Worm (Caenorhabditis elegans) whole organism, midembryonic: ENCODE results near the gene Y32G9A.5.

Source experiments
- T22C8.4 ChIP-seq: fragments of 200-800 bp; sonication (Bioruptor generic); IDR thresholded peaks from 2 replicates; pipeline ENCODE4 v1.3.6; 2022; ENCODE audit warnings: missing genetic modification characterization, missing compliant biosample characterization
- cog-1 ChIP-seq: sonication (generic microtip); optimal IDR thresholded peaks from 2 replicates; lab custom pipeline; 2016; ENCODE audit warnings: missing genetic modification characterization, missing compliant biosample characterization
- flt-1 ChIP-seq: fragments of 200-800 bp; sonication (Bioruptor generic); IDR thresholded peaks from 2 replicates; pipeline ENCODE4 v1.3.6; 2022; ENCODE audit warnings: missing genetic modification characterization, missing compliant biosample characterization
- klf-2 ChIP-seq: fragments of 200-800 bp; sonication (Bioruptor generic); conservative IDR thresholded peaks from 2 replicates; pipeline ENCODE4 v1.3.6; 2022; ENCODE audit warnings: missing genetic modification reagents, missing genetic modification characterization, missing compliant biosample characterization
- med-1 ChIP-seq: sonication (generic microtip); optimal IDR thresholded peaks from 2 replicates; lab custom pipeline; 2017; ENCODE audit warnings: missing genetic modification characterization, mild to moderate bottlenecking, missing compliant biosample characterization, antibody characterized with exemption, missing genetic modification reagents; ENCODE audit not compliant: insufficient read depth
- ref-1 ChIP-seq: fragments of 200-800 bp; sonication (Bioruptor generic); conservative IDR thresholded peaks from 2 replicates; pipeline ENCODE4 v1.3.6; 2022; ENCODE audit warnings: missing genetic modification reagents, missing genetic modification characterization, missing compliant biosample characterization
- tab-1 ChIP-seq: fragments of 200-800 bp; sonication (Bioruptor generic); IDR thresholded peaks from 2 replicates; pipeline ENCODE4 v1.3.6; 2022; ENCODE audit warnings: missing genetic modification characterization, missing compliant biosample characterization
- ztf-23 ChIP-seq: fragments of 200-800 bp; sonication (Bioruptor generic); IDR thresholded peaks from 2 replicates; pipeline ENCODE4 v1.3.6; 2022; ENCODE audit warnings: missing genetic modification reagents, missing genetic modification characterization, missing compliant biosample characterization
- ztf-29 ChIP-seq: fragments of 200-800 bp; sonication (Bioruptor generic); IDR thresholded peaks from 2 replicates; pipeline ENCODE4 v1.3.6; 2022; ENCODE audit warnings: missing genetic modification reagents, missing genetic modification characterization, missing compliant biosample characterization

ce11 chrV:1864997-1865396, 42.5 kb upstream of the Y32G9A.5 start:
- TF ChIP-seq ref-1 (GFP tag; lab: Robert Waterston, UW) = no peak
- no peak for TF ChIP-seq med-1 (GFP tag; lab: Kevin White, UChicago)
- TF ChIP-seq flt-1 = no peak
- no peak for TF ChIP-seq klf-2 (GFP tag; lab: Robert Waterston, UW)
- TF ChIP-seq T22C8.4 (GFP tag; lab: Robert Waterston, UW) = no peak
- TF ChIP-seq cog-1 (tag; lab: Kevin White, UChicago) = no peak
- TF ChIP-seq ztf-29 (GFP tag; lab: Robert Waterston, UW) = no peak
- TF ChIP-seq ztf-23 = no peak
- TF ChIP-seq tab-1 = no peak
